Worm (Caenorhabditis elegans): ENCODE data around the gene K01A6.7.
A peak's percentile ranks its signal among the peaks of the same experiment; 100 is the strongest.

The K01A6.7 gene

DNA sequence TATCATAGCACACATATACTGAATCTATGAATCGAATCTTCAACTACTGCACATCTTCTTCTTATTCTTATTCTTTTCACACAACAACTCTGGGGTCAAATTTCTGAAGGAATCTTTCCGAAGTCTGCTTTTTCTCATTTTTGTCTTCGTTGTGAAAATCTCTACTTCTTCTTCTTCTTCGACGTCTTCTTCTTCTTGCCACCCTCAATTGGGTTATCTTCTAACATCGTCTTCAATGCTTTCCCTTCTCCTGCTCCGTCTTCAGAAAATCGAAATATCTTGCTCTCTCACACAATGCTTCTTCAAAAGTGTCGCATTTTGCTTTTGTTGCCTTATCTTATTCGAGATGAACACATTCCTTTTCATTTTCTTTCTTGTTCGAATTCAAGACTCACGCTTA is 15.1 kb downstream of the K01A6.7 start:
- TF ChIP-seq hlh-1 (tag; optimal IDR thresholded peaks at IDR 0.05) (no peak), ces-1 (GFP tag; optimal IDR thresholded peaks at IDR 0.05) (peak; percentile 94)

DNA sequence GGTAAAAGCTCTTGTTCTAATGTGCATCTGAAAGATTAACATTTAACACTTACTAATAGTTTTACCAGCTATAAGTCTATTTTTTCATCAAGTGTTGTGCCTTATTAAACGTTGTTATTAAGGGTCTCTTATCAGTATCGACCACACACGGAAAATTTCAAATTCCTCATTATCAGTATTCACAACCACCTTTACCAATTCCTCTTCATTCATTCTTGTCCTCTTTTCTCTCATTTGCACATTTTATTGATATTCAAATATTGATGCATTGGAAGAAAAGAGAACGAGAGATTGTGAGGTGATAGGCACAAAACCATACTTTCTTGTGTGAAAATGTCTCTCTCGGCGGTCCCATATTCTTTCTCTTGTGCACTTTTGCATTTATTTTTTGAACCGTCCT is 16.5 kb downstream of the K01A6.7 start:
- TF ChIP-seq sptf-1 (tag; optimal IDR thresholded peaks at IDR 0.05) (no peak), blmp-1 (tag; optimal IDR thresholded peaks at IDR 0.05) (no peak), lin-32 (GFP tag; optimal IDR thresholded peaks at IDR 0.05) (no peak), nhr-76 (tag; optimal IDR thresholded peaks at IDR 0.05) (no peak), tbx-8 (GFP tag; optimal IDR thresholded peaks at IDR 0.05) (no peak), mls-2 (tag; optimal IDR thresholded peaks at IDR 0.05) (no peak), flh-1 (GFP tag; optimal IDR thresholded peaks at IDR 0.05) (no peak), mep-1 (tag; optimal IDR thresholded peaks at IDR 0.05) (no peak), unc-62 (GFP tag; optimal IDR thresholded peaks at IDR 0.05) (no peak), snpc-4 (tag; optimal IDR thresholded peaks at IDR 0.05) (no peak), lin-13 (tag; optimal IDR thresholded peaks at IDR 0.05) (no peak), lsy-2 (tag; optimal IDR thresholded peaks at IDR 0.05) (no peak), cnd-1 (tag; optimal IDR thresholded peaks at IDR 0.05) (no peak), ceh-83 (GFP tag; optimal IDR thresholded peaks at IDR 0.05) (no peak), ceh-39 (tag; optimal IDR thresholded peaks at IDR 0.05) (no peak), ham-2 (GFP tag; optimal IDR thresholded peaks at IDR 0.05) (no peak), ceh-43 (GFP tag; optimal IDR thresholded peaks at IDR 0.05) (no peak), elt-3 (tag; optimal IDR thresholded peaks at IDR 0.05) (no peak), nhr-2 (tag; optimal IDR thresholded peaks at IDR 0.05) (no peak)

DNA sequence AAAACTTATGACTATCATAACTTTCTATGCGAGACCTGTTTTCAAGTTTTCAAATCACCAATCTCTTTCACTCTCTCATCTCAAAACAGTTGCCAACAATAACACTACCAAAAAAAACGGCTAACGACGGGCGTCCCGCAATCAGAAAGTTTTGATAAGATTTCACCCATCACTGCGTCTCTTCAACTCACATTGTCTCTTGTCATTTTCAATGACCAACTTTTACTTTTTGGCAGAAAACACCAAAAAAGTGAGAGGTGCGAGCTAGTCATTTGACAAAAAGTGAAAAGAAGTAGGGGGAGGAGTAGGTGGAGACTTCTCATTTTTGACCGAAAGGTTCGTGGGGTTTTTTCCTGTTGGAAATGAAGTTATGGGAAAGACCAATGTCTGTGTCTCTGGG is 19.7 kb downstream of the K01A6.7 start:
- TF ChIP-seq lin-13 (tag; optimal IDR thresholded peaks at IDR 0.05) (no peak), blmp-1 (tag; optimal IDR thresholded peaks at IDR 0.05) (peak; percentile 47)

DNA sequence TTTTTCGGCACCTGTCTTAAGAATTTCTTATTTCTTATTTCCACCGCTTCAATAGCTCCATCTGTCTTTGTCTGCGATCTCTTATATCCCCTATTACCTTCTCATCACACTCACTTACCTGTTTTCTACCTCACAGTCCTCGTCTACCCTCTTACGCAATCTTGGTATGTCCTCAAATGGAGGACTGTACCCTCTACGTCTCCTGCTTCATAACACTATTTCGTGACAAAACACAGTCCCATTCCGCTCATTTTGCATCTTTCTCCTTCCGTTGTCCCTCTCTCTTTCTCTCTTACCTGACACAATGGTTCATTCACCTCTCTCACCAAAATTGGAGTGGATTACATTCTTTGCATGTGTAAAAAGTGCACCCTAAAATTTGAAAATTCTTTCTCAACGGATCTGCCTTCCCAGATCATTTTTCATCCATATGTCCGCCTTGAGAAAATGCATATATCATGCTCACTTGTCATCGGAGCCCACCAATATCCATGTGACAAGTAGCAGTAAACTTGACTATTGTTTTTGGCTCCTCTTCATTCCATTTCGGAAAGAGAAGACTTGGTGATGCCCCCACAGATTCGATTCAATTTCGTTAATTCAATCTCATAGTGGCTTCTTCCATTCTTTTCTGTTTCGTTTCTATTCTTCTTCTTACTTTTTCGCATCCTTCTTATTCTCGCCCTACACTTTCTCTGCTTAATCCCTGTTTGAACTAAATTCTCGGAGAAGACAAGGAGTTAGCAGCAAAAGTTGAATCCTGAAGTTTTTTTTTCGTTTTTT is 21.1 kb downstream of the K01A6.7 start:
- TF ChIP-seq M03D4.4 (tag; optimal IDR thresholded peaks at IDR 0.05) (no peak), sptf-1 (tag; optimal IDR thresholded peaks at IDR 0.05) (no peak), lsy-2 (tag; optimal IDR thresholded peaks at IDR 0.05) (no peak), lin-13 (tag; optimal IDR thresholded peaks at IDR 0.05) (no peak), snpc-4 (tag; optimal IDR thresholded peaks at IDR 0.05) (no peak), ces-1 (GFP tag; optimal IDR thresholded peaks at IDR 0.05) (peak; percentile 98), zip-8 (tag; optimal IDR thresholded peaks at IDR 0.05) (peak; percentile 69), ceh-83 (GFP tag; optimal IDR thresholded peaks at IDR 0.05) (no peak), nhr-28 (tag; optimal IDR thresholded peaks at IDR 0.05) (no peak), cnd-1 (tag; optimal IDR thresholded peaks at IDR 0.05) (peak; percentile 34), mep-1 (tag; optimal IDR thresholded peaks at IDR 0.05) (no peak), nhr-2 (tag; optimal IDR thresholded peaks at IDR 0.05) (peak; percentile 99), ceh-39 (tag; optimal IDR thresholded peaks at IDR 0.05) (peak; percentile 1), unc-62 (GFP tag; optimal IDR thresholded peaks at IDR 0.05) (no peak), mab-5 (tag; optimal IDR thresholded peaks at IDR 0.05) (no peak), pha-4 (tag; optimal IDR thresholded peaks at IDR 0.05) (no peak), ztf-11 (tag; optimal IDR thresholded peaks at IDR 0.05) (no peak), lin-32 (GFP tag; optimal IDR thresholded peaks at IDR 0.05) (no peak), mls-2 (tag; optimal IDR thresholded peaks at IDR 0.05) (peak; percentile 30)

DNA sequence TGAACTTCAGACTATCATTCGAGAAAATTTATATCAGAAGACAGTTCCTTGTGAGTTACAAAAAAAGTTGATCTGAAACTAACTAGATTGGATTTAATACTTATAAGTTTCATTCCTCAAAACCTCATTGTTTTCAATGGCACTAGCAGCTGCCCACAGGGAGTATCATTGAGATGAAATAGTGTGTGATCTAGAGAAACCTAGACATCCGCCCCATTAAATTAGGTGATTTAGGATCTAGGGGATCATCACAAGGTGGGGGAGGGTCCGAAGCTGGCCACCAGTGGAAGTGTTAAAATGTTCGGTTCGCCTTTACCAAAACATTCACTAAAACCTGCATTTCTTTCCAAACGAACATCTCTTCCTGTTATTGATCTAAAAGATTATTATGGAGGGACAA is 22.0 kb downstream of the K01A6.7 start:
- TF ChIP-seq hlh-1 (tag; optimal IDR thresholded peaks at IDR 0.05) (peak; percentile 14), nhr-12 (tag; optimal IDR thresholded peaks at IDR 0.05) (no peak)

DNA sequence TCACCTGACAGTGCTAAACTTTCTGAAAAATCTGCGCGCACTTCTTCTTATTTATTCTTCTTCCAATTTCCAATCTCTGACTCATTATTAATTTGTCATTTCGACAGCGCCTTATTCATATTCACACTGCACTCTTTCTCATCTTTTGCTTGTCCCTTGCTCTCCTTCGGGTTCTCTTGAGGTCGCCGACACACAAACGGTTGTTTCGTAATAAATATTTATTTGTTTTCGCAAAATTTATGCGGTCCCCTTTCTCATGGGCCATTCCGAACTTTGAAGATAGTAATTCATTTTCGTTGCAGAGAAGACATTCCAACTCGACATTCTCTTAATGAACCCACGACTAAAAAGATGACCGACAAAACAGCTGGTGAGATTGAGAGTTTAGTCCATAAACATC is 23.6 kb downstream of the K01A6.7 start, which contains the start of gene magi-1:
Gene magi-1 (plus strand): TSS at position 301 of the 400 bp plus-strand sequence.
- TF ChIP-seq drap-1 (GFP tag; optimal IDR thresholded peaks at IDR 0.05) (no peak), ceh-43 (GFP tag; optimal IDR thresholded peaks at IDR 0.05) (no peak), mab-5 (tag; optimal IDR thresholded peaks at IDR 0.05) (no peak), snpc-4 (tag; optimal IDR thresholded peaks at IDR 0.05) (no peak), unc-62 (GFP tag; optimal IDR thresholded peaks at IDR 0.05) (no peak)

Data from whole organism, mixed stage, embryonic.